Worm (Caenorhabditis elegans) whole organism, L3 larva: ENCODE results near the gene C44C10.7.

Experiments
- nhr-237 ChIP-seq: fragments of 150-350 bp; optimal IDR thresholded peaks from 2 replicates; lab custom pipeline; 2014; ENCODE audit warnings: missing biosample characterization, missing genetic modification characterization
- nhr-77 ChIP-seq: fragments of 150-350 bp; optimal IDR thresholded peaks from 2 replicates; lab custom pipeline; 2014; ENCODE audit warnings: missing biosample characterization, missing genetic modification characterization
- sea-2 ChIP-seq: fragments of 150-350 bp; sonication (generic microtip); optimal IDR thresholded peaks from 4 replicates; lab custom pipeline; 2014; ENCODE audit warnings: missing biosample characterization, missing genetic modification reagents, missing genetic modification characterization

DNA sequence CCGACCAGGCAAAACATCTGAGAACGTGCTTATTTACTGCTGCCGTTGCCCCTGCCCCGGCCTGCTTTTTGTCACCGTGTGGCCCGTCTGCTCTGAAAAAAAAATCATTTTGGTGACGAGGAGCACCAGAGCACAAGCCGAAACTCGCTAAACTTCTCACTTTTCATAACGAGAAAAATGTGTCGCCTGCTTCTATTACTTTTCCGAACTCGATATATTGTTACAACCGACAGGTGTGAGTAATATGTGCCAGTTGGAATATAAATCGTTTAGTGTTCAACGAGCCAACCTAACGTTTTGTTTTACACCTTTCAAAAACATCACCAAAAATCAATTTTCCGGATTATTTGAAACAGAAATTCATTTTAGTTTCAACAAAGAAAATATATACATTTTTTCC is 50.3 kb downstream of the C44C10.7 start:
- TF ChIP-seq nhr-77 (tag; lab: Kevin White, UChicago) (no peak), nhr-237 (tag; lab: Kevin White, UChicago) (no peak), sea-2 (GFP tag; lab: Kevin White, UChicago) (no peak)
